Fruit fly (Drosophila melanogaster) whole organism: ENCODE measurements around the gene dmt.

Source experiments
- pan ChIP-seq: fragments of >200 bp; optimal IDR thresholded peaks from 2 replicates; lab custom pipeline; 2017
- usp ChIP-seq: fragments of >200 bp; optimal IDR thresholded peaks from 2 replicates; lab custom pipeline; 2017; ENCODE audit warnings: missing biosample characterization, missing genetic modification characterization, mixed read lengths

DNA sequence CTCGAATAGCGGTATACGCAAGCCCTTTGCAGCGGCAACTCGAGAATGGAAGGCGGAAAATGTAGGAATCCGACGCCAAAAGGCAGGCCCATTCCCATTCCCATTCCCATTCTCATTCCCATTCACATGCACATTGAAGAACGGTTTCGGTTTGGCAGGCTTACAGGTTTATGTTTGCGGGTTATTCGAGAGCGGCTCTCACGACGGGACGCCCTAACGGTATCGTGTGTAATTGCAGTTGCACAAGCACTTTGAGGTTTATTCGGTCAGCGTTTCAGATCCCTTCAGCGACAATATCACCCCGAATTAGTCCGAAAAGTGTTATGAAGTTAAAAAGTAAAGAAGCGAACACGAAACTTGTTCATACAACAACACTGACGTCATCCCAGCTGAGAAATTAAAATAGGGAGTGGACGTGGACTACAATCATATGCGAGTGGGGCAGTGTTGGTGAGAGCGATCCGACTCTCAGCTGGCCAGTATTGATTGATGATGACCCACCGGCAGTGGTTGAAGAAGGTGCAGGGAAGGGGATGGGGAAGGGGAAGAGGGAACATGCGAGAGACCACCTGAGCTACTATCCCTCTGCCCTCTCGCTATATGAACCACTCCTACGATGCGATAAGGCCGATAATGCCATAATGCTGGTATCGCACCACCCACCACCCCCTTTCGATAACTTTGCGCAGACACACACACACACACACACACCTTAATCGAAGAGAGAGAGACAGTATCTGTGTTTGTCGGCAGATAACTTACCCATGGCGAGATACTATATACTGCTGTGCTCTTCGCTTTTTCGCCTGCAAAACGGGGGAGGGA is 6.5 kb upstream of the dmt start:
- TF ChIP-seq pan (lab: Kevin White, UChicago) (no peak), usp (GFP tag; lab: Kevin White, UChicago) (no peak)
